Worm (Caenorhabditis elegans) whole organism, L3 larva: ENCODE results near the gene F09E5.16.

Source experiments
- aly-2 ChIP-seq: fragments of 150-350 bp; optimal IDR thresholded peaks from 2 replicates; lab custom pipeline; 2014; ENCODE audit warnings: missing biosample characterization, missing genetic modification characterization
- ceh-82 ChIP-seq: fragments of 150-350 bp; optimal IDR thresholded peaks from 2 replicates; lab custom pipeline; 2014; ENCODE audit warnings: missing biosample characterization, missing genetic modification characterization
- egl-27 ChIP-seq: sonication (generic microtip); optimal IDR thresholded peaks from 4 replicates; lab custom pipeline; 2017; ENCODE audit warnings: missing biosample characterization, missing genetic modification reagents, missing genetic modification characterization
- fos-1 ChIP-seq: fragments of 150-350 bp; optimal IDR thresholded peaks from 2 replicates; lab custom pipeline; 2014; ENCODE audit warnings: missing biosample characterization, missing genetic modification characterization
- lin-15B ChIP-seq: fragments of 150-350 bp; optimal IDR thresholded peaks from 2 replicates; lab custom pipeline; 2014; ENCODE audit warnings: missing biosample characterization, missing genetic modification characterization
- nhr-11 ChIP-seq: fragments of 150-350 bp; optimal IDR thresholded peaks from 2 replicates; lab custom pipeline; 2014; ENCODE audit warnings: missing biosample characterization, missing genetic modification characterization
- nhr-12 ChIP-seq: fragments of 150-350 bp; optimal IDR thresholded peaks from 2 replicates; lab custom pipeline; 2014; ENCODE audit warnings: missing biosample characterization, missing genetic modification characterization
- nhr-237 ChIP-seq: fragments of 150-350 bp; optimal IDR thresholded peaks from 2 replicates; lab custom pipeline; 2014; ENCODE audit warnings: missing biosample characterization, missing genetic modification characterization
- nhr-25 ChIP-seq: sonication (generic microtip); optimal IDR thresholded peaks from 2 replicates; lab custom pipeline; 2017; ENCODE audit warnings: missing biosample characterization, missing genetic modification characterization
- nhr-67 ChIP-seq: fragments of 150-350 bp; optimal IDR thresholded peaks from 2 replicates; lab custom pipeline; 2014; ENCODE audit warnings: missing biosample characterization, missing genetic modification characterization
- pha-4 ChIP-seq: fragments of 150-350 bp; optimal IDR thresholded peaks from 2 replicates; lab custom pipeline; 2014; ENCODE audit warnings: missing biosample characterization, missing genetic modification reagents, missing genetic modification characterization
- skn-1 ChIP-seq: fragments of 150-350 bp; optimal IDR thresholded peaks from 2 replicates; lab custom pipeline; 2014; ENCODE audit warnings: missing biosample characterization, missing genetic modification characterization
- tbx-2 ChIP-seq: sonication (generic microtip); optimal IDR thresholded peaks from 2 replicates; lab custom pipeline; 2016; ENCODE audit warnings: mild to moderate bottlenecking, missing genetic modification characterization, missing compliant biosample characterization
- unc-62 ChIP-seq: fragments of 150-350 bp; sonication (generic microtip); optimal IDR thresholded peaks from 4 replicates; lab custom pipeline; 2014; ENCODE audit warnings: missing biosample characterization, missing genetic modification reagents, missing genetic modification characterization

- TF ChIP-seq lin-15B (tag; lab: Kevin White, UChicago) = no peak
- TF ChIP-seq egl-27 = no peak
- TF ChIP-seq nhr-12 (tag; lab: Kevin White, UChicago) = no peak
- TF ChIP-seq pha-4 (tag; lab: Kevin White, UChicago) = peak; percentile 74
- no peak for TF ChIP-seq aly-2 (tag; lab: Kevin White, UChicago)
- no peak for TF ChIP-seq nhr-237 (tag; lab: Kevin White, UChicago)
- no peak for TF ChIP-seq nhr-67
- TF ChIP-seq nhr-11 = no peak
- TF ChIP-seq skn-1 = no peak
- TF ChIP-seq tbx-2 = peak; percentile 45
- no peak for TF ChIP-seq unc-62 (GFP tag; lab: Kevin White, UChicago)
- TF ChIP-seq fos-1 (tag; lab: Kevin White, UChicago) = peak; percentile 8
- TF ChIP-seq ceh-82 (tag; lab: Kevin White, UChicago) = no peak
- TF ChIP-seq nhr-25 (tag; lab: Kevin White, UChicago) = peak; percentile 79
Observed at ce11 chrII:5321718-5322286, 43.7 kb downstream of the F09E5.16 start.
